Worm (Caenorhabditis elegans) whole organism, late embryonic: ENCODE measurements around the gene adt-3.

ENCODE experiments used
- C08G9.2 ChIP-seq: sonication (generic microtip); optimal IDR thresholded peaks from 2 replicates; lab custom pipeline; 2016; ENCODE audit warnings: mild to moderate bottlenecking, missing genetic modification characterization, moderate library complexity, missing compliant biosample characterization
- F13H6.1 ChIP-seq: sonication (generic microtip); optimal IDR thresholded peaks from 2 replicates; lab custom pipeline; 2016; ENCODE audit warnings: missing genetic modification characterization, missing compliant biosample characterization
- K02D7.2 ChIP-seq: sonication (generic microtip); optimal IDR thresholded peaks from 2 replicates; lab custom pipeline; 2017; ENCODE audit warnings: mild to moderate bottlenecking, missing genetic modification characterization, missing compliant biosample characterization
- K09A11.1 ChIP-seq: sonication (generic microtip); optimal IDR thresholded peaks from 2 replicates; lab custom pipeline; 2017; ENCODE audit warnings: antibody characterized with exemption, mild to moderate bottlenecking, missing genetic modification characterization, missing compliant biosample characterization; ENCODE audit not compliant: insufficient read depth
- Y22D7AL.16 ChIP-seq: sonication (generic microtip); optimal IDR thresholded peaks from 2 replicates; lab custom pipeline; 2016; ENCODE audit warnings: missing genetic modification characterization, missing compliant biosample characterization
- ahr-1 ChIP-seq: sonication (generic microtip); optimal IDR thresholded peaks from 2 replicates; lab custom pipeline; 2016; ENCODE audit warnings: missing genetic modification characterization, missing compliant biosample characterization
- ama-1 ChIP-seq: fragments of 150-350 bp; optimal IDR thresholded peaks from 2 replicates; lab custom pipeline; 2014
- ceh-14 ChIP-seq: sonication (generic microtip); optimal IDR thresholded peaks from 2 replicates; lab custom pipeline; 2016; ENCODE audit warnings: missing genotype, missing genetic modification characterization, missing compliant biosample characterization
- ceh-19 ChIP-seq: fragments of 200-800 bp; sonication (Bioruptor generic); optimal IDR thresholded peaks from 2 replicates; lab custom pipeline; 2018; ENCODE audit warnings: mild to moderate bottlenecking, missing genetic modification characterization, missing compliant biosample characterization
- ceh-2 ChIP-seq: sonication (generic microtip); optimal IDR thresholded peaks from 2 replicates; lab custom pipeline; 2016; ENCODE audit warnings: missing genotype, missing genetic modification characterization, missing compliant biosample characterization
- ceh-31 ChIP-seq: sonication (generic microtip); optimal IDR thresholded peaks from 2 replicates; lab custom pipeline; 2016; ENCODE audit warnings: missing genetic modification characterization, missing compliant biosample characterization
- ceh-45 ChIP-seq: fragments of 200-800 bp; sonication (Bioruptor generic); IDR thresholded peaks from 2 replicates; pipeline ENCODE4 v1.3.6; 2022; ENCODE audit warnings: missing genetic modification reagents, missing genetic modification characterization, missing compliant biosample characterization
- ceh-6 ChIP-seq: fragments of 200-800 bp; sonication (Bioruptor generic); optimal IDR thresholded peaks from 2 replicates; lab custom pipeline; 2018; ENCODE audit warnings: mild to moderate bottlenecking, missing genetic modification characterization, missing compliant biosample characterization
- che-1 ChIP-seq: sonication (generic microtip); optimal IDR thresholded peaks from 2 replicates; lab custom pipeline; 2016; ENCODE audit warnings: mild to moderate bottlenecking, missing genetic modification characterization, missing compliant biosample characterization
- dmd-4 ChIP-seq: sonication (generic microtip); optimal IDR thresholded peaks from 2 replicates; lab custom pipeline; 2016; ENCODE audit warnings: borderline replicate concordance, missing genetic modification characterization, missing compliant biosample characterization
- dve-1 ChIP-seq: sonication (generic microtip); optimal IDR thresholded peaks from 2 replicates; lab custom pipeline; 2017; ENCODE audit warnings: antibody characterized with exemption, mild to moderate bottlenecking, missing genetic modification characterization, missing compliant biosample characterization
- elt-4 ChIP-seq: sonication (generic microtip); optimal IDR thresholded peaks from 2 replicates; lab custom pipeline; 2016; ENCODE audit warnings: missing genetic modification characterization, missing compliant biosample characterization
- eyg-1 ChIP-seq: sonication (generic microtip); optimal IDR thresholded peaks from 2 replicates; lab custom pipeline; 2016; ENCODE audit warnings: missing genotype, missing genetic modification characterization, missing compliant biosample characterization
- fax-1 ChIP-seq: sonication (generic microtip); optimal IDR thresholded peaks from 2 replicates; lab custom pipeline; 2016; ENCODE audit warnings: missing genotype, missing genetic modification characterization, missing compliant biosample characterization
- hlh-30 ChIP-seq: sonication (generic microtip); optimal IDR thresholded peaks from 2 replicates; lab custom pipeline; 2017; ENCODE audit warnings: antibody characterized with exemption, missing genetic modification characterization, missing compliant biosample characterization; ENCODE audit not compliant: insufficient read depth
- hlh-6 ChIP-seq: sonication (generic microtip); optimal IDR thresholded peaks from 2 replicates; lab custom pipeline; 2016; ENCODE audit warnings: missing genotype, missing genetic modification characterization, missing compliant biosample characterization
- lin-11 ChIP-seq: fragments of 200-800 bp; sonication (Bioruptor generic); optimal IDR thresholded peaks from 2 replicates; lab custom pipeline; 2018; ENCODE audit warnings: mild to moderate bottlenecking, missing genetic modification characterization, missing compliant biosample characterization
- madf-2 ChIP-seq: sonication (generic microtip); optimal IDR thresholded peaks from 2 replicates; lab custom pipeline; 2017; ENCODE audit warnings: missing genetic modification characterization, missing compliant biosample characterization
- npax-4 ChIP-seq: sonication (generic microtip); optimal IDR thresholded peaks from 2 replicates; lab custom pipeline; 2016; ENCODE audit warnings: missing genetic modification characterization, missing compliant biosample characterization
- pag-3 ChIP-seq: sonication (generic microtip); optimal IDR thresholded peaks from 2 replicates; lab custom pipeline; 2016; ENCODE audit warnings: missing compliant biosample characterization, missing genetic modification characterization, borderline replicate concordance
- pat-9 ChIP-seq: fragments of 200-800 bp; sonication (Bioruptor generic); optimal IDR thresholded peaks from 2 replicates; lab custom pipeline; 2018; ENCODE audit warnings: mild to moderate bottlenecking, missing genetic modification characterization, moderate library complexity, missing compliant biosample characterization
- pax-1 ChIP-seq: fragments of 150-350 bp; optimal IDR thresholded peaks from 2 replicates; lab custom pipeline; 2014; ENCODE audit warnings: missing biosample characterization, missing genetic modification characterization
- pha-2 ChIP-seq: sonication (generic microtip); optimal IDR thresholded peaks from 2 replicates; lab custom pipeline; 2017; ENCODE audit warnings: mild to moderate bottlenecking, missing genetic modification characterization, missing compliant biosample characterization
- pha-4 ChIP-seq: fragments of 150-350 bp; optimal IDR thresholded peaks from 2 replicates; lab custom pipeline; 2018; ENCODE audit warnings: missing biosample characterization, missing genetic modification reagents, missing genetic modification characterization
- pros-1 ChIP-seq: fragments of 150-350 bp; optimal IDR thresholded peaks from 2 replicates; lab custom pipeline; 2014; ENCODE audit warnings: missing biosample characterization, missing genetic modification reagents, missing genetic modification characterization
- ref-2 ChIP-seq: sonication (generic microtip); optimal IDR thresholded peaks from 2 replicates; lab custom pipeline; 2016; ENCODE audit warnings: missing genetic modification characterization, missing compliant biosample characterization
- sdc-2 ChIP-seq: sonication (generic microtip); optimal IDR thresholded peaks from 2 replicates; lab custom pipeline; 2016; ENCODE audit warnings: missing genotype, missing genetic modification characterization, missing compliant biosample characterization
- sox-2 ChIP-seq: fragments of 200-800 bp; sonication (Bioruptor generic); IDR thresholded peaks from 2 replicates; pipeline ENCODE4 v1.3.6; 2022; ENCODE audit warnings: missing genetic modification reagents, missing genetic modification characterization, missing compliant biosample characterization
- syd-9 ChIP-seq: sonication (generic microtip); optimal IDR thresholded peaks from 2 replicates; lab custom pipeline; 2016; ENCODE audit warnings: mild to moderate bottlenecking, missing genetic modification characterization, moderate library complexity, missing compliant biosample characterization
- tbx-7 ChIP-seq: sonication (generic microtip); optimal IDR thresholded peaks from 2 replicates; lab custom pipeline; 2016; ENCODE audit warnings: missing genotype, missing genetic modification characterization, missing compliant biosample characterization
- ttx-3 ChIP-seq: sonication (generic microtip); optimal IDR thresholded peaks from 2 replicates; lab custom pipeline; 2016; ENCODE audit warnings: missing genetic modification reagents, missing genetic modification characterization, missing compliant biosample characterization
- unc-42 ChIP-seq: sonication (generic microtip); optimal IDR thresholded peaks from 2 replicates; lab custom pipeline; 2016; ENCODE audit warnings: missing genotype, missing genetic modification characterization, missing compliant biosample characterization
- unc-86 ChIP-seq: sonication (generic microtip); optimal IDR thresholded peaks from 2 replicates; lab custom pipeline; 2016; ENCODE audit warnings: missing genetic modification characterization, missing compliant biosample characterization
- ztf-16 ChIP-seq: sonication (generic microtip); optimal IDR thresholded peaks from 2 replicates; lab custom pipeline; 2017; ENCODE audit warnings: missing genetic modification characterization, missing compliant biosample characterization

adt-3 gene

ce11 chrX:3918182-3918581 lies 13.3 kb upstream of the adt-3 start:
- TF ChIP-seq ztf-16 (tag; lab: Kevin White, UChicago): no peak
- peak; percentile 64 for TF ChIP-seq sdc-2 (tag; lab: Kevin White, UChicago)

DNA sequence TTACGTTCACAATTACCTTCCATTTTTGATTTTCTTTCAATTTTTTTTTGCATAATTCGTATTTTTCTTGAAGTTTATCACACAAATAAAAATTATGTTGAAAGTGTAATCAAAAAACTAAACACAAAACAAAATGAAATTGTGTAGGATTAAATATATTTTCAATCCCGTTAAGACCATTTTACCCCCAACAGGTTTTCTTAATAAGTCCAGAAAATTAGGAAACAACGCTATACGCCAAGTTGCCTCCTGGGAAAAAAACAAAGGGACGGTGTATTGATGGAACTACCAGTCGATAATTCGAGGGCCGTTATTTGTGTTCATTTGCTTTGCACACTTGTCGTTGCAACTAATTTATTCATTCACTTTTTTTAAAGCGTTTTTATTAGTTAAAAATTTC lies 11.8 kb upstream of the adt-3 start:
- TF ChIP-seq C08G9.2 (no peak), sox-2 (no peak), dmd-4 (tag; lab: Kevin White, UChicago) (no peak), eyg-1 (tag; lab: Kevin White, UChicago) (no peak), ceh-14 (tag; lab: Kevin White, UChicago) (no peak), pat-9 (tag; lab: Kevin White, UChicago) (no peak), sdc-2 (tag; lab: Kevin White, UChicago) (no peak), ceh-2 (tag; lab: Kevin White, UChicago) (no peak), ceh-45 (GFP tag; lab: Robert Waterston, UW) (no peak), pag-3 (tag; lab: Kevin White, UChicago) (no peak), syd-9 (tag; lab: Kevin White, UChicago) (no peak), npax-4 (tag; lab: Kevin White, UChicago) (no peak), pax-1 (no peak), K02D7.2 (no peak), pros-1 (tag; lab: Kevin White, UChicago) (no peak), fax-1 (tag; lab: Kevin White, UChicago) (no peak)
- TF ChIP-seq, all 69 proteins: peak for 0

ce11 chrX:3920101-3920500 lies 11.3 kb upstream of the adt-3 start, which contains the start of gene T22B2.2:
TSS of gene T22B2.2 (plus strand) at chrX:3920401.
- no peak for TF ChIP-seq ceh-6 (GFP tag; lab: Kevin White, UChicago)
- no peak for TF ChIP-seq pag-3 (tag; lab: Kevin White, UChicago)
- no peak for TF ChIP-seq hlh-6 (tag; lab: Kevin White, UChicago)
- no peak for TF ChIP-seq ahr-1 (tag; lab: Kevin White, UChicago)

DNA sequence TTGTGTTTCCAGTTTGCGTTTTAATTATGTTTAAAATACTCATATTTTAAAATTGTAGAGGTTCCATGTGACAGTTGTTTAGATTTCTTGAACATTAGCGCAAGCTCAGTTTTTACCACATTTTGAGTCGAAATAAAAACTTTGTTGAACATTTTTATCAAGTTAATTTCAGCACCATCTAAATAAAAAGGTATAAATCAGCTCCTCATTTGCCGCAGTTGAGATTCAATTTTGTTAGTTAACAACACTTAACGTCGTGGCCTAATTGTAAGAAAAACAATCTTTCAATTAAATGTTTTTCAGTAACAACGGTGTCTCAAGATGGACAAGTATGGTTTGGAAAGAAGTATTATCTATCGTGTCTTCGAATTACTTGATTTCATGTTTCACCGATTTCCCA lies 10.7 kb upstream of the adt-3 start:
- no peak for TF ChIP-seq dve-1 (tag; lab: Kevin White, UChicago)
- TF ChIP-seq ceh-19 (GFP tag; lab: Kevin White, UChicago): no peak
- TF ChIP-seq C08G9.2: no peak
- no peak for TF ChIP-seq pat-9 (tag; lab: Kevin White, UChicago)

DNA sequence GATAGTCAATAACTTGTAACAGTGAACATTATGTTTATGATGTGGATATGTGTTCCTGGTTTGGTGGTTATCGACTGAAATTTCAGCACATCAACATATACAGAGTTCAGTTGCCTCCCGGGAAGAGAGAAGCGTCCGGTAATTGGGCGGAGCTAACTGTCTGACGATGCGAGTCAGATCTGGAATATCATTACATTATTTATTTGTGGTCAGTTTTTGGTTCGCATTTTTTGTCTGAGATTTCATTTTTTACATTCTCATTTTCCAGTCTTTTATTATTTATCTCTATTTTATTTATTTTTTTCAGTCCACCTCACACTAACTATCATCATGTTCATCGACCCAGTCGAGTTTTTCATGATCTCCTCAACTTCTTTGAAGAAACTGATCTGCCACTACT lies 5.7 kb upstream of the adt-3 start, which contains the start of gene T22B2.1:
T22B2.1 (plus strand) TSS at position 301 of the 400 bp plus-strand sequence.
- no peak for TF ChIP-seq che-1 (tag; lab: Kevin White, UChicago)
- no peak for TF ChIP-seq K09A11.1
- no peak for TF ChIP-seq ama-1 (lab: Kevin White, UChicago)
- no peak for TF ChIP-seq ceh-19 (GFP tag; lab: Kevin White, UChicago)
- no peak for TF ChIP-seq lin-11 (tag; lab: Kevin White, UChicago)
- TF ChIP-seq unc-86: no peak
- TF ChIP-seq F13H6.1 (tag; lab: Kevin White, UChicago): no peak
- no peak for TF ChIP-seq elt-4 (tag; lab: Kevin White, UChicago)
- no peak for TF ChIP-seq ttx-3
- no peak for TF ChIP-seq unc-42
- TF ChIP-seq ahr-1 (tag; lab: Kevin White, UChicago): no peak

DNA sequence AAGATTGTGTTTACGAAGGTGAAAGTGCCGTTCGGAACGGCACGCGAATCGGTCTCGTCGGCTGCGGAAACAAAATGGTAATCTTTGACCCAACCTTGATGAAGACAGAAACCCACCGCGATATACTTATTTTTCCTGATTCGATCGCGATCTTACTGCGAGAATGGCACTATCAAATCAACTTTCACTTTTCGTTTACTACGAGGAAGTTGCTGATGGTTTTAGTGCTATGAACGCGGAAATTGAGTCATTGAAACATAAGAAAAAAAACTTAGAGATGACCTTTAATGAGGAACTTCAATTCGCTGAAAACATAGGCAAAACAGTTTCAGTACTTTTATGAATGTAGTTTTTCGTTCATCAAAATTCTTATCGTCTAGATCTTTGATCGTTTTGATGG lies 1.2 kb downstream of the adt-3 start:
- TF ChIP-seq sox-2: no peak
- no peak for TF ChIP-seq pha-4 (tag; lab: Kevin White, UChicago)
- no peak for TF ChIP-seq pha-2 (tag; lab: Kevin White, UChicago)
- TF ChIP-seq fax-1 (tag; lab: Kevin White, UChicago): no peak
- no peak for TF ChIP-seq sdc-2 (tag; lab: Kevin White, UChicago)
- no peak for TF ChIP-seq dmd-4 (tag; lab: Kevin White, UChicago)
- no peak for TF ChIP-seq ceh-31 (tag; lab: Kevin White, UChicago)
- no peak for TF ChIP-seq che-1 (tag; lab: Kevin White, UChicago)
- no peak for TF ChIP-seq madf-2 (tag; lab: Kevin White, UChicago)
- TF ChIP-seq unc-86: no peak
- no peak for TF ChIP-seq tbx-7
- TF ChIP-seq ttx-3: no peak
- TF ChIP-seq Y22D7AL.16 (tag; lab: Kevin White, UChicago): no peak
- no peak for TF ChIP-seq syd-9 (tag; lab: Kevin White, UChicago)
- TF ChIP-seq hlh-30 (tag; lab: Kevin White, UChicago): no peak
- no peak for TF ChIP-seq eyg-1 (tag; lab: Kevin White, UChicago)
- TF ChIP-seq ref-2 (tag; lab: Kevin White, UChicago): no peak
